Worm (Caenorhabditis elegans) whole organism, young adult: Measurements from ENCODE around the gene C04G2.5.

Source experiments
- B0019.2 ChIP-seq: fragments of 200-800 bp; sonication (Bioruptor generic); conservative IDR thresholded peaks from 2 replicates; pipeline ENCODE4 v1.3.6; 2022; ENCODE audit warnings: missing genetic modification reagents, missing genetic modification characterization, missing compliant biosample characterization
- akir-1 ChIP-seq: fragments of 200-800 bp; sonication (Bioruptor generic); optimal IDR thresholded peaks from 2 replicates; lab custom pipeline; 2018; ENCODE audit warnings: mild to moderate bottlenecking, missing genetic modification characterization, moderate library complexity, missing compliant biosample characterization
- ccch-3 ChIP-seq: fragments of 200-800 bp; sonication (Bioruptor generic); optimal IDR thresholded peaks from 2 replicates; lab custom pipeline; 2018; ENCODE audit warnings: mild to moderate bottlenecking, missing genetic modification characterization, missing compliant biosample characterization
- ekl-4 ChIP-seq: fragments of 200-800 bp; sonication (Bioruptor generic); IDR thresholded peaks from 2 replicates; pipeline ENCODE4 v1.3.6; 2022; ENCODE audit warnings: missing genetic modification reagents, missing genetic modification characterization, missing compliant biosample characterization
- hlh-26 ChIP-seq: fragments of 200-800 bp; sonication (Bioruptor generic); conservative IDR thresholded peaks from 2 replicates; pipeline ENCODE4 v1.3.6; 2022; ENCODE audit warnings: missing genetic modification reagents, missing genetic modification characterization, missing compliant biosample characterization
- lag-1 ChIP-seq: fragments of 200-800 bp; sonication (Bioruptor generic); IDR thresholded peaks from 2 replicates; pipeline ENCODE4 v1.3.6; 2022; ENCODE audit warnings: missing genetic modification reagents, missing genetic modification characterization, missing compliant biosample characterization
- unc-130 ChIP-seq: sonication (generic microtip); optimal IDR thresholded peaks from 2 replicates; lab custom pipeline; 2016; ENCODE audit warnings: missing genetic modification reagents, missing genetic modification characterization, missing compliant biosample characterization
- ztf-28 ChIP-seq: fragments of 200-800 bp; sonication (Bioruptor generic); IDR thresholded peaks from 2 replicates; pipeline ENCODE4 v1.3.6; 2022; ENCODE audit warnings: missing genetic modification reagents, missing genetic modification characterization, missing compliant biosample characterization

DNA sequence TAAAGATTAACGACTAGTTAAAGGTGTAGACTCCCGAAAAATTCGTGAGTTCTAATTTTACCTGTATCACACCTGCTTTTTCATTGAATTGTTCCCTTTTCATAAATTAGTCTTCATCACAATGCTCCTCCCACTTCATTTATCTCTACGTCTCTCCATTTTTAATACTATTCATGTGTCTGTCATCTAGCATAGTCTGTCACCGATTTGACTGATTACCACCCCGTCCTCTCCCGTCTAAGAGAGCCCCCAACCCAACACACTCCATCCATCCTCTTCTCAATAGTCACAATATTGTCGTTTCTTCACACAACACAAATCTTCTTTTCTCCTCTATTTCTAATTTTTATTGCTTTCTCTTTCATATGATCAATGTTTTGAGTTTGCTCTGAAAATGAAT, 29.9 kb downstream of the C04G2.5 start:
- TF ChIP-seq ekl-4 (no peak), akir-1 (GFP tag; lab: Kevin White, UChicago) (no peak), ztf-28 (no peak), hlh-26 (no peak), lag-1 (GFP tag; lab: Robert Waterston, UW) (no peak), ccch-3 (GFP tag; lab: Kevin White, UChicago) (no peak), unc-130 (no peak), B0019.2 (no peak)
